Worm (Caenorhabditis elegans): ENCODE data around the gene K10D11.2.

The K10D11.2 gene

ce11 chrIV:12978307-12979036 lies at the start of gene K10D11.2:
Gene K10D11.2 (plus strand): TSS chrIV:12978986.
- TF ChIP-seq unc-62 (GFP tag; optimal IDR thresholded peaks at IDR 0.05): no peak

- TF ChIP-seq unc-62 (GFP tag; optimal IDR thresholded peaks at IDR 0.05): no peak
These were observed 42.5 kb upstream of the K10D11.2 start, which contains the start of the genes cld-1 and dod-21 for ce11 chrIV:12936221-12936776. Gene cld-1 (minus strand): TSS chrIV:12936271. Gene dod-21 (plus strand): TSS chrIV:12936738.

ce11 chrIV:12941254-12941653 lies 37.5 kb upstream of the K10D11.2 start, which contains the start of gene dod-24:
Gene dod-24 (minus strand): TSS chrIV:12941354.
- TF ChIP-seq unc-62 (GFP tag; optimal IDR thresholded peaks at IDR 0.05): no peak

- no peak for TF ChIP-seq unc-62 (GFP tag; optimal IDR thresholded peaks at IDR 0.05)
These were observed 36.2 kb upstream of the K10D11.2 start, which contains the start of gene dct-19 for ce11 chrIV:12942633-12943032. Gene dct-19 (plus strand): TSS chrIV:12942933.

ce11 chrIV:12946488-12946887 lies 32.3 kb upstream of the K10D11.2 start, which contains the start of gene F55G11.1:
Gene F55G11.1 (minus strand): TSS chrIV:12946588.
- no peak for TF ChIP-seq unc-62 (GFP tag; optimal IDR thresholded peaks at IDR 0.05)

- TF ChIP-seq unc-62 (GFP tag; optimal IDR thresholded peaks at IDR 0.05): no peak
These were observed 30.3 kb upstream of the K10D11.2 start, which contains the start of gene F55G11.10 for ce11 chrIV:12948470-12948869. Gene F55G11.10 (plus strand): TSS chrIV:12948770.

- no peak for TF ChIP-seq unc-62 (GFP tag; optimal IDR thresholded peaks at IDR 0.05)
These were observed 21.1 kb upstream of the K10D11.2 start, which contains the start of gene F55G11.6 for ce11 chrIV:12957730-12958129. Gene F55G11.6 (plus strand): TSS chrIV:12958030.

- TF ChIP-seq unc-62 (GFP tag; optimal IDR thresholded peaks at IDR 0.05): no peak
These were observed 18.6 kb upstream of the K10D11.2 start, which contains the start of gene F55G11.7 for ce11 chrIV:12960136-12960535. Gene F55G11.7 (plus strand): TSS chrIV:12960436.

ce11 chrIV:12962564-12962963 lies 16.2 kb upstream of the K10D11.2 start, which contains the start of gene F55G11.8:
Gene F55G11.8 (plus strand): TSS chrIV:12962808.
- no peak for TF ChIP-seq unc-62 (GFP tag; optimal IDR thresholded peaks at IDR 0.05)

ce11 chrIV:12964648-12965047 lies 14.1 kb upstream of the K10D11.2 start:
- TF ChIP-seq unc-62 (GFP tag; optimal IDR thresholded peaks at IDR 0.05): no peak

ce11 chrIV:12965074-12965473 lies 13.7 kb upstream of the K10D11.2 start, which contains the start of gene dod-22:
Gene dod-22 (plus strand): TSS chrIV:12965374.
- TF ChIP-seq unc-62 (GFP tag; optimal IDR thresholded peaks at IDR 0.05): no peak

- TF ChIP-seq unc-62 (GFP tag; optimal IDR thresholded peaks at IDR 0.05): no peak
These were observed 11.5 kb upstream of the K10D11.2 start for ce11 chrIV:12967303-12967702.

- no peak for TF ChIP-seq unc-62 (GFP tag; optimal IDR thresholded peaks at IDR 0.05)
These were observed 9.6 kb upstream of the K10D11.2 start, which contains the start of gene F55G11.2 for ce11 chrIV:12969141-12969540. Gene F55G11.2 (minus strand): TSS chrIV:12969289.

ce11 chrIV:12971994-12972520 lies 6.7 kb upstream of the K10D11.2 start:
- TF ChIP-seq unc-62 (GFP tag; optimal IDR thresholded peaks at IDR 0.05): no peak

ce11 chrIV:12972780-12973179 lies 6.0 kb upstream of the K10D11.2 start:
- TF ChIP-seq unc-62 (GFP tag; optimal IDR thresholded peaks at IDR 0.05): no peak

- no peak for TF ChIP-seq unc-62 (GFP tag; optimal IDR thresholded peaks at IDR 0.05)
These were observed 5.5 kb upstream of the K10D11.2 start, which contains the start of gene F55G11.4 for ce11 chrIV:12973336-12973735. Gene F55G11.4 (plus strand): TSS chrIV:12973624.

Measured in whole organism, dauer.